Worm (Caenorhabditis elegans) whole organism, L4 larva: ENCODE results near the gene pyc-1.
A peak's percentile ranks its signal among the peaks of the same experiment; 100 is the strongest.

ENCODE experiments used
- F10B5.3 ChIP-seq: sonication (generic microtip); optimal IDR thresholded peaks from 2 replicates; lab custom pipeline; 2016; ENCODE audit warnings: mild to moderate bottlenecking, missing genetic modification characterization, missing compliant biosample characterization
- F37D6.2 ChIP-seq: sonication (generic microtip); optimal IDR thresholded peaks from 2 replicates; lab custom pipeline; 2016; ENCODE audit warnings: mild to moderate bottlenecking, missing genetic modification characterization, missing compliant biosample characterization
- T20F7.1 ChIP-seq: fragments of 200-800 bp; sonication (Bioruptor generic); optimal IDR thresholded peaks from 2 replicates; lab custom pipeline; 2018; ENCODE audit warnings: mild to moderate bottlenecking, missing genetic modification characterization, missing compliant biosample characterization
- Y105C5A.15 ChIP-seq: fragments of 200-800 bp; sonication (Bioruptor generic); IDR thresholded peaks from 2 replicates; pipeline ENCODE4 v1.3.6; 2022; ENCODE audit warnings: missing genetic modification characterization, missing compliant biosample characterization
- Y5F2A.4 ChIP-seq: fragments of 200-800 bp; sonication (Bioruptor generic); optimal IDR thresholded peaks from 2 replicates; lab custom pipeline; 2018; ENCODE audit warnings: mild to moderate bottlenecking, missing genetic modification characterization, missing compliant biosample characterization
- ZK546.5 ChIP-seq, 2 experiments: sonication (generic microtip); optimal IDR thresholded peaks; 2 replicates each; lab custom pipeline; 2017; ENCODE audit warnings: missing biosample characterization in 2 of 2, missing genetic modification characterization in 2 of 2
- aha-1 ChIP-seq: fragments of 150-350 bp; peaks from one replicate; lab custom pipeline; 2014; ENCODE audit warnings: missing biosample characterization, missing genetic modification characterization
- arid-1 ChIP-seq: fragments of 200-800 bp; sonication (Bioruptor generic); conservative IDR thresholded peaks from 2 replicates; pipeline ENCODE4 v1.3.6; 2022; ENCODE audit warnings: missing genetic modification reagents, missing genetic modification characterization, missing compliant biosample characterization
- attf-4 ChIP-seq: sonication (generic microtip); optimal IDR thresholded peaks from 3 replicates; lab custom pipeline; 2017; ENCODE audit warnings: missing biosample characterization, missing genetic modification characterization
- ceh-32 ChIP-seq: sonication (generic microtip); optimal IDR thresholded peaks from 2 replicates; lab custom pipeline; 2016; ENCODE audit warnings: mild to moderate bottlenecking, missing genetic modification characterization, missing compliant biosample characterization; ENCODE audit not compliant: poor library complexity
- ceh-44 ChIP-seq: fragments of 200-800 bp; sonication (Bioruptor generic); IDR thresholded peaks from 2 replicates; pipeline ENCODE4 v1.3.6; 2022; ENCODE audit warnings: missing genetic modification reagents, missing genetic modification characterization, missing compliant biosample characterization
- ces-1 ChIP-seq: fragments of 150-350 bp; sonication (generic microtip); optimal IDR thresholded peaks from 4 replicates; lab custom pipeline; 2014; ENCODE audit warnings: missing biosample characterization, missing genetic modification reagents, missing genetic modification characterization
- daf-19 ChIP-seq: fragments of 200-800 bp; sonication (Bioruptor generic); conservative IDR thresholded peaks from 2 replicates; pipeline ENCODE4 v1.3.6; 2022; ENCODE audit warnings: missing genetic modification characterization, missing compliant biosample characterization
- dmd-6 ChIP-seq: fragments of 200-800 bp; sonication (Bioruptor generic); IDR thresholded peaks from 2 replicates; pipeline ENCODE4 v1.3.6; 2022; ENCODE audit warnings: missing genetic modification reagents, missing genetic modification characterization, missing compliant biosample characterization
- dmd-8 ChIP-seq: fragments of 200-800 bp; sonication (Bioruptor generic); IDR thresholded peaks from 2 replicates; pipeline ENCODE4 v1.3.6; 2022; ENCODE audit warnings: missing genetic modification characterization, missing compliant biosample characterization
- egl-27 ChIP-seq: sonication (generic microtip); optimal IDR thresholded peaks from 3 replicates; lab custom pipeline; 2017; ENCODE audit warnings: missing biosample characterization, missing genetic modification reagents, missing genetic modification characterization
- gei-8 ChIP-seq: fragments of 200-800 bp; sonication (Bioruptor generic); optimal IDR thresholded peaks from 2 replicates; lab custom pipeline; 2018; ENCODE audit warnings: mild to moderate bottlenecking, missing genetic modification characterization, missing compliant biosample characterization
- hlh-11 ChIP-seq: fragments of 200-800 bp; sonication (Bioruptor generic); optimal IDR thresholded peaks from 2 replicates; lab custom pipeline; 2018; ENCODE audit warnings: mild to moderate bottlenecking, missing genetic modification characterization, missing compliant biosample characterization
- hlh-30 ChIP-seq: sonication (generic microtip); optimal IDR thresholded peaks from 2 replicates; lab custom pipeline; 2017; ENCODE audit warnings: antibody characterized with exemption, mild to moderate bottlenecking, missing genetic modification characterization, missing compliant biosample characterization; ENCODE audit not compliant: insufficient read depth
- hmg-1.1 ChIP-seq: fragments of 200-800 bp; sonication (Bioruptor generic); IDR thresholded peaks from 2 replicates; pipeline ENCODE4 v1.3.6; 2022; ENCODE audit warnings: missing genetic modification reagents, missing genetic modification characterization, missing compliant biosample characterization
- lsy-2 ChIP-seq, 2 experiments: fragments of 150-350 bp in 1 of 2; sonication (generic microtip) in 1 of 2; optimal IDR thresholded peaks; 2 replicates each; lab custom pipeline; 2014 to 2017; ENCODE audit warnings: missing biosample characterization in 2 of 2, missing genetic modification characterization in 2 of 2
- madf-5 ChIP-seq, 2 experiments: fragments of 200-800 bp; sonication (Bioruptor generic); IDR thresholded peaks; 2 replicates each; pipeline ENCODE4 v1.3.6; 2022; ENCODE audit warnings: missing compliant biosample characterization in 2 of 2, missing genetic modification characterization in 2 of 2
- madf-9 ChIP-seq: fragments of 200-800 bp; sonication (Bioruptor generic); conservative IDR thresholded peaks from 2 replicates; pipeline ENCODE4 v1.3.6; 2022; ENCODE audit warnings: missing genetic modification reagents, missing genetic modification characterization, missing compliant biosample characterization
- mdl-1 ChIP-seq, 2 experiments: fragments of 150-350 bp in 1 of 2; sonication (generic microtip) in 1 of 2; optimal IDR thresholded peaks; 2 replicates each; lab custom pipeline; 2014 to 2017; ENCODE audit warnings: missing biosample characterization in 2 of 2, missing genetic modification characterization in 2 of 2
- mdt-29 ChIP-seq: fragments of 200-800 bp; sonication (Bioruptor generic); IDR thresholded peaks from 2 replicates; pipeline ENCODE4 v1.3.6; 2022; ENCODE audit warnings: missing genetic modification reagents, missing genetic modification characterization, missing compliant biosample characterization
- mep-1 ChIP-seq: fragments of 150-350 bp; sonication (generic microtip); optimal IDR thresholded peaks from 3 replicates; lab custom pipeline; 2014; ENCODE audit warnings: missing biosample characterization, missing genetic modification characterization
- mxl-3 ChIP-seq: fragments of 200-800 bp; sonication (Bioruptor generic); optimal IDR thresholded peaks from 2 replicates; lab custom pipeline; 2018; ENCODE audit warnings: mild to moderate bottlenecking, missing genetic modification characterization, missing compliant biosample characterization
- nhr-11 ChIP-seq: fragments of 150-350 bp; optimal IDR thresholded peaks from 2 replicates; lab custom pipeline; 2014; ENCODE audit warnings: missing biosample characterization, missing genetic modification characterization
- nhr-237 ChIP-seq: sonication (generic microtip); optimal IDR thresholded peaks from 2 replicates; lab custom pipeline; 2017; ENCODE audit warnings: missing biosample characterization, missing genetic modification characterization
- nhr-28 ChIP-seq: fragments of 150-350 bp; optimal IDR thresholded peaks from 2 replicates; lab custom pipeline; 2014; ENCODE audit warnings: missing biosample characterization, missing genetic modification characterization
- nhr-42 ChIP-seq: fragments of 200-800 bp; sonication (Bioruptor generic); IDR thresholded peaks from 2 replicates; pipeline ENCODE4 v1.3.6; 2022; ENCODE audit warnings: missing genetic modification characterization, missing compliant biosample characterization
- rbr-2 ChIP-seq: sonication (generic microtip); optimal IDR thresholded peaks from 2 replicates; lab custom pipeline; 2016; ENCODE audit warnings: missing genotype, missing genetic modification characterization, missing compliant biosample characterization
- set-16 ChIP-seq: fragments of 200-800 bp; sonication (Bioruptor generic); IDR thresholded peaks from 2 replicates; pipeline ENCODE4 v1.3.6; 2022; ENCODE audit warnings: missing genetic modification reagents, missing genetic modification characterization, missing compliant biosample characterization
- skn-1 ChIP-seq: fragments of 150-350 bp; optimal IDR thresholded peaks from 2 replicates; lab custom pipeline; 2014; ENCODE audit warnings: missing biosample characterization, missing genetic modification characterization
- tra-1 ChIP-seq: fragments of 200-800 bp; sonication (Bioruptor generic); IDR thresholded peaks from 2 replicates; pipeline ENCODE4 v1.3.6; 2022; ENCODE audit warnings: missing genetic modification reagents, missing genetic modification characterization, missing compliant biosample characterization
- unc-130 ChIP-seq: sonication (generic microtip); optimal IDR thresholded peaks from 2 replicates; lab custom pipeline; 2016; ENCODE audit warnings: missing genetic modification reagents, missing genetic modification characterization, missing compliant biosample characterization
- unc-62 ChIP-seq, 3 experiments: fragments of 150-350 bp in 1 of 3; sonication (generic microtip); optimal IDR thresholded peaks in 2 of 3; peaks in 1 of 3; 1 replicate in 1 of 3; 2 replicates in 2 of 3; lab custom pipeline; 2014 to 2017; ENCODE audit warnings: missing biosample characterization in 3 of 3, missing genetic modification characterization in 3 of 3, missing genetic modification reagents in 3 of 3, missing genotype in 1 of 3
- zfp-2 ChIP-seq: sonication (generic microtip); optimal IDR thresholded peaks from 2 replicates; lab custom pipeline; 2016; ENCODE audit warnings: mild to moderate bottlenecking, missing genetic modification characterization, missing compliant biosample characterization
- zip-2 ChIP-seq: fragments of 150-350 bp; optimal IDR thresholded peaks from 2 replicates; lab custom pipeline; 2014; ENCODE audit warnings: missing biosample characterization, missing genetic modification characterization
- ztf-11 ChIP-seq: fragments of 150-350 bp; optimal IDR thresholded peaks from 2 replicates; lab custom pipeline; 2014; ENCODE audit warnings: missing biosample characterization, missing genetic modification characterization

pyc-1 gene

DNA sequence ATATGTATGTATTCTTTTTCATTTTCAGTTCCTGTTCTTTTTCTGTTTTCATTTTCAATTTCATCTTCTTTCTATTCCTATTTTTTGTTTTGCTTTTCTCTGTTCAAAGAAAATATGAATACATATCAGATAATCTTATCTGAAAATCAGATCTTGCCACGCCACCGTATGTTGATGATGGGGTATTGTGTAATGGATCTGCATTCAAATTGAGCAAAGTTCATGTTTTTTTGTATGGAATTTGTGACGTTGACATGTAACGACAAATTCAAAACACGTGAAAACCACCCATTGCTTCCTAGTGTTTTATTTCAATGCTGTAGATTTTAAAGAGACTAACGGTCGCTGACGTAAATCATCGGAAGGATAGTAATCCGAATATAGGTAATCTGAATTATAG is 36.0 kb upstream of the pyc-1 start:
- TF ChIP-seq daf-19 (GFP tag; lab: Robert Waterston, UW) (no peak), ZK546.5 (tag; optimal IDR thresholded peaks at IDR 0.05; lab: Kevin White, UChicago) (no peak), aha-1 (tag; lab: Kevin White, UChicago) (peak; percentile 65), dmd-8 (no peak), F10B5.3 (tag; lab: Kevin White, UChicago) (no peak)

DNA sequence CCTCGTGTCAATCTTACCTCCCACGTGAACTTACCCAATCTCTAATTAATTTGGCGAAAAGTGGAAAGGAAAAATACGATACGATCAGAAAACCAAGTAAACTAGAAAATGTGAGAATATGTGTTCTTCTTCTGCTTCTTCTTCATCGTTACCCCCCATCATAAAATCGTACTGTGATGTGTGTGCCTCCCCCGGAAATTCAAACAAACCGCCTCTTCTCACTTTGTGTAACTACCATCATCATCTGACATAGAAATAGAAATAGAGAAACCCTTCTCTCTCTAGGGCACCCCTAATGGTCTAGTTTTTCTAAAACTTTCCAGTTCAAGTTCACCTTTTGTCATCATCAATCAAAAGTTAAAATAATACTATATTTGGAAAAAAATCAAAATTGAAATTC is 35.4 kb upstream of the pyc-1 start:
- no peak for TF ChIP-seq mdt-29 (GFP tag; lab: Robert Waterston, UW)
- no peak for TF ChIP-seq tra-1
- TF ChIP-seq nhr-28 (tag; lab: Kevin White, UChicago): peak; percentile 25
- no peak for TF ChIP-seq ztf-11 (tag; lab: Kevin White, UChicago)
- peak; percentile 97 for TF ChIP-seq aha-1 (tag; lab: Kevin White, UChicago)
- no peak for TF ChIP-seq arid-1 (GFP tag; lab: Robert Waterston, UW)
- TF ChIP-seq mep-1 (tag; lab: Kevin White, UChicago): peak; percentile 4
- no peak for TF ChIP-seq ceh-44
- TF ChIP-seq hlh-11 (tag; lab: Kevin White, UChicago): peak; percentile 1
- TF ChIP-seq mdl-1 (tag; optimal IDR thresholded peaks at IDR 0.05; lab: Kevin White, UChicago): peak; percentile 8 to 17
- no peak for TF ChIP-seq dmd-8
- no peak for TF ChIP-seq zip-2
- no peak for TF ChIP-seq set-16 (GFP tag; lab: Robert Waterston, UW)
- TF ChIP-seq dmd-6 (GFP tag; lab: Robert Waterston, UW): peak; percentile 25; the same call in 1 of the 2 replicates
- TF ChIP-seq hlh-30: peak; percentile 39
- no peak for TF ChIP-seq nhr-237 (tag; lab: Kevin White, UChicago)
- TF ChIP-seq Y105C5A.15 (GFP tag; lab: Robert Waterston, UW): no peak
- no peak for TF ChIP-seq gei-8 (GFP tag; lab: Kevin White, UChicago)
- TF ChIP-seq ceh-32 (tag; lab: Kevin White, UChicago): no peak

- TF ChIP-seq zfp-2 (tag; lab: Kevin White, UChicago): no peak
- no peak for TF ChIP-seq skn-1 (tag; lab: Kevin White, UChicago)
- TF ChIP-seq tra-1: no peak
- TF ChIP-seq unc-130 (GFP tag; lab: Kevin White, UChicago): no peak
- no peak for TF ChIP-seq nhr-42
- TF ChIP-seq Y5F2A.4 (GFP tag; lab: Kevin White, UChicago): no peak
- TF ChIP-seq egl-27: no peak
- no peak for TF ChIP-seq T20F7.1 (GFP tag; lab: Kevin White, UChicago)
- no peak for TF ChIP-seq hmg-1.1 (GFP tag; lab: Robert Waterston, UW)
- no peak for TF ChIP-seq attf-4 (tag; lab: Kevin White, UChicago)
- TF ChIP-seq nhr-237 (tag; lab: Kevin White, UChicago): no peak
- no peak for TF ChIP-seq mxl-3 (GFP tag; lab: Kevin White, UChicago)
- TF ChIP-seq unc-62 (GFP tag; optimal IDR thresholded peaks at IDR 0.05 in 1 of 2; lab: Kevin White, UChicago): peak in 1 of 2 experiments; percentile 74
- no peak for TF ChIP-seq unc-62 (tag; optimal IDR thresholded peaks at IDR 0.05; lab: Kevin White, UChicago)
- peak; percentile 75 for TF ChIP-seq aha-1 (tag; lab: Kevin White, UChicago)
These were observed 33.7 kb upstream of the pyc-1 start for ce11 chrV:11856022-11856421.

DNA sequence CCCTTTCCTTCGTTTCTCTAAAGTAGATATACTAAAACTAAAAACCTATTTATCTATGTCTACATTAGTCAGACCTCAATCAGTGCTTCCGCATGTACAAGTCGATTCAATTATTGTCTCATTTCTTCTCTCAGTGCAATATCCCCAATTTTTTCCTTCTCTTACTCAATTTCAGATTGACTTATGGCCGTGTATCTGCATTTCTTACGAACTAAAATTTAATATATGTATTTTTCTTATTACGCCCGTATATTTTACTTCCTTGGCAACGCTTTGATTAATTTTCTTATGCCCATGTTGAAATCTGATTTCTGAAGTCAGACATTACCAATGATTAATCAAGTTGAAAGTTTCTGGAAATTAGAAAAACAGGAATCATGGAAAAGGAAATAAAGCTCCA is 32.6 kb upstream of the pyc-1 start:
- TF ChIP-seq ces-1: peak; percentile 60
- peak in 1 of 2 experiments; percentile 14 for TF ChIP-seq lsy-2 (tag; optimal IDR thresholded peaks at IDR 0.05; lab: Kevin White, UChicago)
- peak; percentile 12 for TF ChIP-seq F37D6.2 (tag; lab: Kevin White, UChicago)
- peak; percentile 8 for TF ChIP-seq rbr-2 (tag; lab: Kevin White, UChicago)
- TF ChIP-seq nhr-11: peak; percentile 42
- peak in 1 of 2 experiments; percentile 43 for TF ChIP-seq unc-62 (GFP tag; optimal IDR thresholded peaks at IDR 0.05 in 1 of 2; lab: Kevin White, UChicago)
- no peak for TF ChIP-seq unc-62 (tag; optimal IDR thresholded peaks at IDR 0.05; lab: Kevin White, UChicago)
- TF ChIP-seq madf-9: no peak
- TF ChIP-seq madf-5 (GFP tag; IDR thresholded peaks at IDR 0.05; lab: Robert Waterston, UW): no peak
